Worm (Caenorhabditis elegans): Measurements from ENCODE around the gene drap-1.
A peak's percentile ranks its signal among the peaks of the same experiment; 100 is the strongest.

drap-1 gene

DNA sequence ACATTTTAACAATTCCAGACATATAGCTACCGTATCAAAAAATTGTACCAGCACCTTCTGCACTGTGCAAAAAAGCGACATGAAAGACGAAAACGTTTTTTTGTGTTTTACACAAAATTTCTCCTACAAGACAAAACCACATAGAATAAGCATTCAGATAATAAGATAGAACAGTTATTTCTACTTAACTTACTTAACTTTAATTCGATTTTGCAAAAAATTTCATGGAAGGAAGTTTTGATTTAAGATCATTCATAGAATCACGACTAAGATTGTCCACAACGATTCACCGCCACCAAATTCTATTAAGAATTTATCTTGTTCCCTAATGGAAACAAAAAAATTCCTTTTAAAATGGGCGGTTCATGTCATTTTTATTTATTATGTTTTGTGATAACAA lies 33.9 kb downstream of the drap-1 start:
- TF ChIP-seq klf-2 (GFP tag; conservative IDR thresholded peaks at IDR 0.05): no peak
- TF ChIP-seq ztf-29 (GFP tag; IDR thresholded peaks at IDR 0.05): no peak
- TF ChIP-seq med-1 (GFP tag; optimal IDR thresholded peaks at IDR 0.05; ENCODE audit: insufficient read depth): no peak
- no peak for TF ChIP-seq flt-1 (GFP tag; IDR thresholded peaks at IDR 0.05)
- TF ChIP-seq ztf-23 (GFP tag; IDR thresholded peaks at IDR 0.05): no peak
- no peak for TF ChIP-seq ref-1 (GFP tag; conservative IDR thresholded peaks at IDR 0.05)
- TF ChIP-seq cog-1 (tag; optimal IDR thresholded peaks at IDR 0.05): no peak
- no peak for TF ChIP-seq tab-1 (GFP tag; IDR thresholded peaks at IDR 0.05)
- TF ChIP-seq T22C8.4 (GFP tag; IDR thresholded peaks at IDR 0.05): no peak

DNA sequence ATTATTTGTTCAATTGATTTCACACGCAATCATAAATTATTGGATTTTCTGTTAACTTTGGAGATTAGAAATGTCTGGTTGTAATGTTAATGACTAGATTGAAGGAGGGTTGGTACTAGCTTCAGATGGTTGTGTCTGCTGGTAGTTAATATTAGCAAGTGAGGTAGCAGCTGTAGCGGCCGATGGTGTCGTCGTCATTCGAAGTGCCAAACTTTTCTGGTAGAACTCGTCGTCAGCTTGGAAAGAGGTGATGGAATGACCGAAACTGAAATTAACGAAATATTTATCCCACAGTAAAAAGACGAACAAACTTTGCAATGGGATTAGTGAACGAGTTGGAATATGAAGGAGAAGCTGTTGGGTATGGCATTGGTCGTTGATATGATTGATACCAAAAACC lies 34.6 kb downstream of the drap-1 start:
- TF ChIP-seq klf-2 (GFP tag; conservative IDR thresholded peaks at IDR 0.05): no peak
- no peak for TF ChIP-seq flt-1 (GFP tag; IDR thresholded peaks at IDR 0.05)
- TF ChIP-seq ref-1 (GFP tag; conservative IDR thresholded peaks at IDR 0.05): no peak
- TF ChIP-seq tab-1 (GFP tag; IDR thresholded peaks at IDR 0.05): no peak
- no peak for TF ChIP-seq med-1 (GFP tag; optimal IDR thresholded peaks at IDR 0.05; ENCODE audit: insufficient read depth)
- no peak for TF ChIP-seq ztf-29 (GFP tag; IDR thresholded peaks at IDR 0.05)
- TF ChIP-seq T22C8.4 (GFP tag; IDR thresholded peaks at IDR 0.05): no peak
- TF ChIP-seq cog-1 (tag; optimal IDR thresholded peaks at IDR 0.05): no peak
- TF ChIP-seq ztf-23 (GFP tag; IDR thresholded peaks at IDR 0.05): no peak

DNA sequence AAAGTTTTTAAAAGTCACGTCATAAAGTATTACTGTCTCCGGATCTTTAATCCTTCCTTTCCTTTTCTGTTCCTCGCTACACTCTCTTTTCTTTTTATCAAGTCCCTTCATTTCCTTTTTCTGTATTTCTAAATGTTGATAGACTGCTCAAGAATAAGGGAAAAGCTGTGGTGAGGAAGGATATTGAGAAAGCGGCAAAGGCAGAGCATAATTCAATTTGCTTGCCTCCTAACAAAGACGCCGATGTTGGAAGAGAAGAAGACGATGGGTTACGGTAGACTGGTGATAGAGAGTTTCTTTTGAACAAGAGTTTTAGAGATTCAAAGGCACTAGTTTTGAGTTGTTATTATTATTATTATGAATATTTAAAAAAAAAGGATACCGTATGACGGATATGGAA lies 35.7 kb downstream of the drap-1 start:
- TF ChIP-seq klf-2 (GFP tag; conservative IDR thresholded peaks at IDR 0.05): no peak
- no peak for TF ChIP-seq ztf-23 (GFP tag; IDR thresholded peaks at IDR 0.05)
- no peak for TF ChIP-seq T22C8.4 (GFP tag; IDR thresholded peaks at IDR 0.05)
- no peak for TF ChIP-seq cog-1 (tag; optimal IDR thresholded peaks at IDR 0.05)
- TF ChIP-seq tab-1 (GFP tag; IDR thresholded peaks at IDR 0.05): no peak
- TF ChIP-seq ref-1 (GFP tag; conservative IDR thresholded peaks at IDR 0.05): no peak
- no peak for TF ChIP-seq flt-1 (GFP tag; IDR thresholded peaks at IDR 0.05)

ce11 chrV:9767941-9768340 lies 38.0 kb downstream of the drap-1 start:
- TF ChIP-seq klf-2 (GFP tag; conservative IDR thresholded peaks at IDR 0.05): no peak

DNA sequence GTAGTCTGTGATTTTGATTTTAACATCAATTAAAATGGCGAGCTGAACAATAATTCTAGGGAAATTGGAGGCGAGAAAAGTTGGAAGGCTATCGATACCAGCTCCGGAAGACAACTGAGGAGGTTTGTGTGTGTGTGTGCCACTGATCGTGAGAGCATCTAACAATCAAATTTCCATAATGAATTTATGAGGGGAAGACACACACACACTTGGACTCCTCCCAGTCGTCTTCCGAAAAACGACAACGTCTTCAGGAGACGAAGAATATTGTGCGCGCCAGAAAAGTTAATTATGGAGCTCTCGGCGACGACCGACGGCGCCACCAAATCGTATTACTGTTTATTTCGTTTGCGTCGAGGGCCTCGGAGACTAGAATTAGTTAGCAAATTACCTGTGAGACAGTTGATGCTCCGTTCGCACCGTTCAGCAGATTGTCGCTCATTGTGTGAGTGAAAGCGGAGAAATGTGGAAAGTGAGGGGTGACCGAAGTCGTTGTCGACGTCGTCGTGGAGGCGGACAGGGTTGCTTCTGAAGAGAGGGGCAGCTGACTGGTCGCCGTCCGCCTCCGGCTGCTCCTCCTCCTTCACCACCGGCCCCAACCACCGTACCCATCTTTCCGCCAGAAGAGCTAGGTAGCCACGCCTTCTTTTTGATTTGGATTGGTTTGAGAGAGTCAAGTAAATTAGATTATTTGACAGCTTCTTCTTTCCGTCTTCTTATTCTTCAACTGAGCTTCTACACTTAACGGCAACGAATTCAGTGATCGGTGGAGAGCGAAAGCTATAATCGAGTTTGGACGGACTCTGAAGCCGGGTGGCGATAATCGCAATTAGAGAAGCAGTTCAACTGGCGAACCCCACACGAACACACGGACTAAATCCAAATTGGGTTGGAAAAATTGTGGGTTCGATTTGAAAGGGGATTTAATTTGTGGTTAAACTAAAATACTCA lies 39.2 kb downstream of the drap-1 start, which contains the start of gene unc-42:
unc-42 (minus strand) TSS at position 564 of the 951 bp plus-strand sequence.
- TF ChIP-seq flt-1 (GFP tag; IDR thresholded peaks at IDR 0.05) (0 out of 2 replicates have a peak, but pooled peaks have one; percentile 27), ztf-23 (GFP tag; IDR thresholded peaks at IDR 0.05) (no peak)

- TF ChIP-seq flt-1 (GFP tag; IDR thresholded peaks at IDR 0.05) (no peak), T22C8.4 (GFP tag; IDR thresholded peaks at IDR 0.05) (no peak), ztf-23 (GFP tag; IDR thresholded peaks at IDR 0.05) (no peak)
Observed at ce11 chrV:9771311-9771710, 41.4 kb downstream of the drap-1 start.

DNA sequence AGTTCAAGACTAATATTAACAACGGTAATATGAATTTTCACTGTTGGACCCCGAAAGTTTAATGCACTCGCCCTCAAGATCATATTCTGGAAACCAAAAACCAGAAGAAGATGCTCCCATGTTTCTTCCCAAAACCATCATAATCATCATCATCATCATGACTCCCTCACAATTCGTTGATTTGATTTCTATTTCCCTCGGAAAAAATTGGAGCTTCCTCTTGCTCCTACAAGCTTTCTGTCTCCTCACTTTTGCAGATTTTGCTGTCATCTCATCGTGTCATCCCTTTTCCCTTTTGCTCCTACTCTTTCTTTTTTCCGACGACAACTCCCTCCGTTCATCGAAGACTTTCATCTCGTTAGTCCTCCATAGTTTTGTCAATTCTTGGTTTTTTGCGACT lies 42.1 kb downstream of the drap-1 start, which contains the start of gene F46B6.2:
F46B6.2 (plus strand) TSS at position 316 of the 400 bp plus-strand sequence.
- no peak for TF ChIP-seq cog-1 (tag; optimal IDR thresholded peaks at IDR 0.05)
- TF ChIP-seq ref-1 (GFP tag; conservative IDR thresholded peaks at IDR 0.05): no peak
- TF ChIP-seq T22C8.4 (GFP tag; IDR thresholded peaks at IDR 0.05): no peak
- TF ChIP-seq flt-1 (GFP tag; IDR thresholded peaks at IDR 0.05): no peak
- no peak for TF ChIP-seq ztf-23 (GFP tag; IDR thresholded peaks at IDR 0.05)
- no peak for TF ChIP-seq tab-1 (GFP tag; IDR thresholded peaks at IDR 0.05)
- no peak for TF ChIP-seq klf-2 (GFP tag; conservative IDR thresholded peaks at IDR 0.05)
- no peak for TF ChIP-seq ztf-29 (GFP tag; IDR thresholded peaks at IDR 0.05)
- TF ChIP-seq med-1 (GFP tag; optimal IDR thresholded peaks at IDR 0.05; ENCODE audit: insufficient read depth): no peak

- no peak for TF ChIP-seq med-1 (GFP tag; optimal IDR thresholded peaks at IDR 0.05; ENCODE audit: insufficient read depth)
- TF ChIP-seq T22C8.4 (GFP tag; IDR thresholded peaks at IDR 0.05): no peak
- TF ChIP-seq flt-1 (GFP tag; IDR thresholded peaks at IDR 0.05): no peak
- TF ChIP-seq ref-1 (GFP tag; conservative IDR thresholded peaks at IDR 0.05): no peak
- TF ChIP-seq klf-2 (GFP tag; conservative IDR thresholded peaks at IDR 0.05): no peak
- TF ChIP-seq tab-1 (GFP tag; IDR thresholded peaks at IDR 0.05): no peak
- no peak for TF ChIP-seq ztf-29 (GFP tag; IDR thresholded peaks at IDR 0.05)
Observed at ce11 chrV:9775734-9776133, 45.8 kb downstream of the drap-1 start, which contains the start of gene F46B6.12. Gene F46B6.12, minus strand, starts transcription at chrV:9775834.

ce11 chrV:9777645-9778044 lies 47.7 kb downstream of the drap-1 start, which contains the start of gene smg-4:
Gene smg-4, minus strand, starts transcription at chrV:9777745.
- TF ChIP-seq tab-1 (GFP tag; IDR thresholded peaks at IDR 0.05): no peak
- TF ChIP-seq ztf-23 (GFP tag; IDR thresholded peaks at IDR 0.05): no peak
- TF ChIP-seq med-1 (GFP tag; optimal IDR thresholded peaks at IDR 0.05; ENCODE audit: insufficient read depth): no peak
- no peak for TF ChIP-seq T22C8.4 (GFP tag; IDR thresholded peaks at IDR 0.05)
- no peak for TF ChIP-seq flt-1 (GFP tag; IDR thresholded peaks at IDR 0.05)
- TF ChIP-seq ref-1 (GFP tag; conservative IDR thresholded peaks at IDR 0.05): no peak
- TF ChIP-seq ztf-29 (GFP tag; IDR thresholded peaks at IDR 0.05): no peak
- no peak for TF ChIP-seq klf-2 (GFP tag; conservative IDR thresholded peaks at IDR 0.05)
- TF ChIP-seq cog-1 (tag; optimal IDR thresholded peaks at IDR 0.05): no peak

DNA sequence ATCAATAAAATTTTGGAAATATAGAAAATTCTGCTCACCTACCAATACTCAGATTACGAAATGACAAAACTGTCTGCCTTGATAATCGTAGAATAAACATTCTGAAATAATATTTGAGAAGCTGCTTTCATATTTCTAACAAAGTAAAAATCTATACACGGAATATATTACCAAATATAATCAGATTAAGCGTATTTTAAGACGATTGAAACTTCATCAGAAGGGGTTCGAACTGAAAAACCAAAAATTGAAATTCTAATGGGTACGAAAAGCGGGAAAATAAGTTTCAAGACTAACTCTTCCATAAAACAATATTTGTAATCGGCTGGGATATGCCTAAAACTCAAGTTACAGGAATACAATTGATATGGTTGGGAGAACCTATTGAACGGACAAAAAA lies 49.5 kb downstream of the drap-1 start, which contains the start of gene F46B6.4:
F46B6.4 (minus strand) TSS at position 101 of the 400 bp plus-strand sequence.
- TF ChIP-seq ztf-23 (GFP tag; IDR thresholded peaks at IDR 0.05) (no peak), cog-1 (tag; optimal IDR thresholded peaks at IDR 0.05) (no peak), med-1 (GFP tag; optimal IDR thresholded peaks at IDR 0.05; ENCODE audit: insufficient read depth) (no peak), tab-1 (GFP tag; IDR thresholded peaks at IDR 0.05) (no peak), ztf-29 (GFP tag; IDR thresholded peaks at IDR 0.05) (no peak), ref-1 (GFP tag; conservative IDR thresholded peaks at IDR 0.05) (no peak), T22C8.4 (GFP tag; IDR thresholded peaks at IDR 0.05) (no peak), flt-1 (GFP tag; IDR thresholded peaks at IDR 0.05) (no peak), klf-2 (GFP tag; conservative IDR thresholded peaks at IDR 0.05) (no peak)

All from whole organism, midembryonic.